Worm (Caenorhabditis elegans) whole organism, L4 larva: ENCODE data around the gene pgap-2.

Experiments
- F37D6.2 ChIP-seq: sonication (generic microtip); optimal IDR thresholded peaks from 2 replicates; lab custom pipeline; 2016; ENCODE audit warnings: mild to moderate bottlenecking, missing genetic modification characterization, missing compliant biosample characterization
- T26A8.4 ChIP-seq: fragments of 200-800 bp; sonication (Bioruptor generic); IDR thresholded peaks from 2 replicates; pipeline ENCODE4 v1.3.6; 2022; ENCODE audit warnings: missing genetic modification characterization, missing compliant biosample characterization
- Y105C5A.15 ChIP-seq: fragments of 200-800 bp; sonication (Bioruptor generic); IDR thresholded peaks from 2 replicates; pipeline ENCODE4 v1.3.6; 2022; ENCODE audit warnings: missing genetic modification characterization, missing compliant biosample characterization
- ama-1 ChIP-seq: fragments of 150-350 bp; optimal IDR thresholded peaks from 2 replicates; lab custom pipeline; 2014; ENCODE audit warnings: inconsistent platforms, mixed read lengths
- arid-1 ChIP-seq: fragments of 200-800 bp; sonication (Bioruptor generic); conservative IDR thresholded peaks from 2 replicates; pipeline ENCODE4 v1.3.6; 2022; ENCODE audit warnings: missing genetic modification reagents, missing genetic modification characterization, missing compliant biosample characterization
- attf-4 ChIP-seq: sonication (generic microtip); optimal IDR thresholded peaks from 3 replicates; lab custom pipeline; 2017; ENCODE audit warnings: missing biosample characterization, missing genetic modification characterization
- ceh-32 ChIP-seq: sonication (generic microtip); optimal IDR thresholded peaks from 2 replicates; lab custom pipeline; 2016; ENCODE audit warnings: mild to moderate bottlenecking, missing genetic modification characterization, missing compliant biosample characterization; ENCODE audit not compliant: poor library complexity
- ceh-62 ChIP-seq: sonication (generic microtip); optimal IDR thresholded peaks from 2 replicates; lab custom pipeline; 2017; ENCODE audit warnings: missing biosample characterization, missing genetic modification characterization
- ceh-82 ChIP-seq: sonication (generic microtip); optimal IDR thresholded peaks from 2 replicates; lab custom pipeline; 2017; ENCODE audit warnings: missing biosample characterization, missing genetic modification characterization
- cey-2 ChIP-seq: sonication (generic microtip); optimal IDR thresholded peaks from 3 replicates; lab custom pipeline; 2017; ENCODE audit warnings: missing genetic modification characterization, mild to moderate bottlenecking, missing compliant biosample characterization, antibody characterized with exemption, borderline replicate concordance; ENCODE audit not compliant: insufficient read depth
- ctbp-1 ChIP-seq: fragments of 200-800 bp; sonication (Bioruptor generic); IDR thresholded peaks from 2 replicates; pipeline ENCODE4 v1.3.6; 2022; ENCODE audit warnings: missing genetic modification reagents, missing genetic modification characterization, missing compliant biosample characterization
- daf-12 ChIP-seq: fragments of 150-350 bp; optimal IDR thresholded peaks from 2 replicates; lab custom pipeline; 2014; ENCODE audit warnings: missing biosample characterization, missing genetic modification reagents, missing genetic modification characterization
- daf-16 ChIP-seq, 3 experiments: sonication (generic microtip); optimal IDR thresholded peaks; 2 replicates each; lab custom pipeline; 2016 to 2017; ENCODE audit warnings: missing genetic modification characterization in 3 of 3, missing genetic modification reagents in 3 of 3, mild to moderate bottlenecking in 2 of 3, missing compliant biosample characterization in 2 of 3, missing biosample characterization in 1 of 3, moderate library complexity in 1 of 3
- dmd-8 ChIP-seq: fragments of 200-800 bp; sonication (Bioruptor generic); IDR thresholded peaks from 2 replicates; pipeline ENCODE4 v1.3.6; 2022; ENCODE audit warnings: missing genetic modification characterization, missing compliant biosample characterization
- dve-1 ChIP-seq: sonication (generic microtip); optimal IDR thresholded peaks from 2 replicates; lab custom pipeline; 2017; ENCODE audit warnings: antibody characterized with exemption, mild to moderate bottlenecking, missing genetic modification characterization, missing compliant biosample characterization; ENCODE audit not compliant: insufficient read depth
- egl-43 ChIP-seq: fragments of 200-800 bp; sonication (Bioruptor generic); IDR thresholded peaks from 2 replicates; pipeline ENCODE4 v1.3.6; 2022; ENCODE audit warnings: missing genetic modification reagents, missing genetic modification characterization, missing compliant biosample characterization
- gei-8 ChIP-seq: fragments of 200-800 bp; sonication (Bioruptor generic); optimal IDR thresholded peaks from 2 replicates; lab custom pipeline; 2018; ENCODE audit warnings: mild to moderate bottlenecking, missing genetic modification characterization, missing compliant biosample characterization
- hif-1 ChIP-seq, 2 experiments: sonication (generic microtip); optimal IDR thresholded peaks; 2 replicates each; lab custom pipeline; 2016 to 2017; ENCODE audit warnings: missing compliant biosample characterization in 2 of 2, missing genetic modification characterization in 2 of 2, missing genetic modification reagents in 2 of 2, missing genotype in 2 of 2, mild to moderate bottlenecking in 1 of 2
- hlh-11 ChIP-seq: fragments of 200-800 bp; sonication (Bioruptor generic); optimal IDR thresholded peaks from 2 replicates; lab custom pipeline; 2018; ENCODE audit warnings: mild to moderate bottlenecking, missing genetic modification characterization, missing compliant biosample characterization
- jun-1 ChIP-seq: fragments of 150-350 bp; optimal IDR thresholded peaks from 2 replicates; lab custom pipeline; 2014; ENCODE audit warnings: missing biosample characterization, missing genetic modification reagents, missing genetic modification characterization
- lim-7 ChIP-seq: fragments of 200-800 bp; sonication (Bioruptor generic); IDR thresholded peaks from 2 replicates; pipeline ENCODE4 v1.3.6; 2022; ENCODE audit warnings: missing genetic modification characterization, missing compliant biosample characterization
- lin-29 ChIP-seq: fragments of 200-800 bp; sonication (Bioruptor generic); IDR thresholded peaks from 2 replicates; pipeline ENCODE4 v1.3.6; 2022; ENCODE audit warnings: missing genetic modification reagents, missing genetic modification characterization, missing compliant biosample characterization
- lin-38 ChIP-seq: fragments of 200-800 bp; sonication (Bioruptor generic); IDR thresholded peaks from 2 replicates; pipeline ENCODE4 v1.3.6; 2022; ENCODE audit warnings: missing genetic modification reagents, missing genetic modification characterization, missing compliant biosample characterization
- lin-39 ChIP-seq: fragments of 150-350 bp; optimal IDR thresholded peaks from 2 replicates; lab custom pipeline; 2014; ENCODE audit warnings: missing biosample characterization, missing genetic modification reagents, missing genetic modification characterization
- lsy-2 ChIP-seq, 2 experiments: fragments of 150-350 bp in 1 of 2; sonication (generic microtip) in 1 of 2; optimal IDR thresholded peaks; 2 replicates each; lab custom pipeline; 2014 to 2017; ENCODE audit warnings: missing biosample characterization in 2 of 2, missing genetic modification characterization in 2 of 2
- madf-9 ChIP-seq: fragments of 200-800 bp; sonication (Bioruptor generic); conservative IDR thresholded peaks from 2 replicates; pipeline ENCODE4 v1.3.6; 2022; ENCODE audit warnings: missing genetic modification reagents, missing genetic modification characterization, missing compliant biosample characterization
- mes-2 ChIP-seq: sonication (generic microtip); optimal IDR thresholded peaks from 2 replicates; lab custom pipeline; 2016; ENCODE audit warnings: missing genotype, mild to moderate bottlenecking, missing genetic modification characterization, missing compliant biosample characterization; ENCODE audit not compliant: poor library complexity, severe bottlenecking
- nhr-102 ChIP-seq: sonication (generic microtip); optimal IDR thresholded peaks from 2 replicates; lab custom pipeline; 2016; ENCODE audit warnings: mild to moderate bottlenecking, missing genetic modification characterization, moderate library complexity, missing compliant biosample characterization
- nhr-11 ChIP-seq: fragments of 150-350 bp; optimal IDR thresholded peaks from 2 replicates; lab custom pipeline; 2014; ENCODE audit warnings: missing biosample characterization, missing genetic modification characterization
- nhr-42 ChIP-seq: fragments of 200-800 bp; sonication (Bioruptor generic); IDR thresholded peaks from 2 replicates; pipeline ENCODE4 v1.3.6; 2022; ENCODE audit warnings: missing genetic modification characterization, missing compliant biosample characterization
- nhr-6 ChIP-seq: fragments of 150-350 bp; optimal IDR thresholded peaks from 2 replicates; lab custom pipeline; 2014; ENCODE audit warnings: missing biosample characterization, missing genetic modification characterization
- nhr-77 ChIP-seq: fragments of 150-350 bp; optimal IDR thresholded peaks from 2 replicates; lab custom pipeline; 2014; ENCODE audit warnings: missing biosample characterization, missing genetic modification characterization
- tag-97 ChIP-seq: fragments of 200-800 bp; sonication (Bioruptor generic); IDR thresholded peaks from 2 replicates; pipeline ENCODE4 v1.3.6; 2022; ENCODE audit warnings: missing genetic modification characterization, missing compliant biosample characterization
- tra-1 ChIP-seq: fragments of 200-800 bp; sonication (Bioruptor generic); IDR thresholded peaks from 2 replicates; pipeline ENCODE4 v1.3.6; 2022; ENCODE audit warnings: missing genetic modification reagents, missing genetic modification characterization, missing compliant biosample characterization
- unc-62 ChIP-seq, 3 experiments: fragments of 150-350 bp in 1 of 3; sonication (generic microtip); optimal IDR thresholded peaks in 2 of 3; peaks in 1 of 3; 1 replicate in 1 of 3; 2 replicates in 2 of 3; lab custom pipeline; 2014 to 2017; ENCODE audit warnings: missing biosample characterization in 3 of 3, missing genetic modification characterization in 3 of 3, missing genetic modification reagents in 3 of 3, missing genotype in 1 of 3
- zag-1 ChIP-seq: fragments of 150-350 bp; optimal IDR thresholded peaks from 2 replicates; lab custom pipeline; 2014; ENCODE audit warnings: missing biosample characterization, missing genetic modification characterization
- zfp-2 ChIP-seq: sonication (generic microtip); optimal IDR thresholded peaks from 2 replicates; lab custom pipeline; 2016; ENCODE audit warnings: mild to moderate bottlenecking, missing genetic modification characterization, missing compliant biosample characterization
- ztf-7 ChIP-seq: fragments of 150-350 bp; optimal IDR thresholded peaks from 2 replicates; lab custom pipeline; 2014; ENCODE audit warnings: missing biosample characterization, missing genetic modification characterization

The pgap-2 gene

ce11 chrIII:4723922-4724321, 18.6 kb downstream of the pgap-2 start (continued):
- TF ChIP-seq lsy-2 (tag; optimal IDR thresholded peaks at IDR 0.05; lab: Kevin White, UChicago): peak in 1 of 2 experiments; percentile 34
- TF ChIP-seq, all 104 proteins: peak for 10

ce11 chrIII:4731295-4731988, 26.1 kb downstream of the pgap-2 start, which contains the start of gene F17C8.3:
F17C8.3 (plus strand) TSS chrIII:4731938.
- TF ChIP-seq T26A8.4 (no peak), daf-12 (tag; lab: Kevin White, UChicago) (no peak), ztf-7 (no peak), nhr-102 (tag; lab: Kevin White, UChicago) (no peak), lsy-2 (tag; optimal IDR thresholded peaks at IDR 0.05; lab: Kevin White, UChicago) (peak in 1 of 2 experiments; percentile 29), nhr-42 (GFP tag; lab: Robert Waterston, UW) (no peak), hlh-11 (tag; lab: Kevin White, UChicago) (peak; percentile 69), nhr-11 (peak; percentile 45), ama-1 (no peak), tra-1 (GFP tag; lab: Robert Waterston, UW) (0 out of 2 replicates have a peak, but pooled peaks have one; percentile 63), lin-38 (GFP tag; lab: Robert Waterston, UW) (no peak), F37D6.2 (tag; lab: Kevin White, UChicago) (no peak), unc-62 (GFP tag; optimal IDR thresholded peaks at IDR 0.05 in 1 of 2; lab: Kevin White, UChicago) (peak in 1 of 2 experiments; percentile 93), unc-62 (tag; optimal IDR thresholded peaks at IDR 0.05; lab: Kevin White, UChicago) (no peak), arid-1 (GFP tag; lab: Robert Waterston, UW) (no peak), daf-16 (GFP tag; optimal IDR thresholded peaks at IDR 0.05; lab: Kevin White, UChicago) (peak in 1 of 2 experiments; percentile 87), daf-16 (tag; optimal IDR thresholded peaks at IDR 0.05; lab: Kevin White, UChicago) (no peak), ceh-32 (tag; lab: Kevin White, UChicago) (no peak), hif-1 (tag; optimal IDR thresholded peaks at IDR 0.05; lab: Kevin White, UChicago) (no peak), jun-1 (tag; lab: Kevin White, UChicago) (no peak), lin-39 (tag; lab: Kevin White, UChicago) (no peak), egl-43 (GFP tag; lab: Robert Waterston, UW) (no peak), nhr-77 (tag; lab: Kevin White, UChicago) (no peak), zfp-2 (tag; lab: Kevin White, UChicago) (no peak), ctbp-1 (GFP tag; lab: Robert Waterston, UW) (no peak)

- no peak for TF ChIP-seq dmd-8 (GFP tag; lab: Robert Waterston, UW)
- no peak for TF ChIP-seq Y105C5A.15
- no peak for TF ChIP-seq tag-97 (GFP tag; lab: Robert Waterston, UW)
- no peak for TF ChIP-seq lim-7
- no peak for TF ChIP-seq mes-2
- no peak for TF ChIP-seq ceh-82
- TF ChIP-seq cey-2 (tag; lab: Kevin White, UChicago): no peak
- TF ChIP-seq zag-1 (tag; lab: Kevin White, UChicago): no peak
- TF ChIP-seq nhr-42 (GFP tag; lab: Robert Waterston, UW): no peak
- no peak for TF ChIP-seq gei-8 (GFP tag; lab: Kevin White, UChicago)
- TF ChIP-seq madf-9 (GFP tag; lab: Robert Waterston, UW): no peak
- no peak for TF ChIP-seq arid-1 (GFP tag; lab: Robert Waterston, UW)
- no peak for TF ChIP-seq ceh-62 (tag; lab: Kevin White, UChicago)
- TF ChIP-seq ceh-32 (tag; lab: Kevin White, UChicago): no peak
- TF ChIP-seq attf-4 (tag; lab: Kevin White, UChicago): no peak
- no peak for TF ChIP-seq nhr-6
- TF ChIP-seq dve-1 (tag; lab: Kevin White, UChicago): no peak
- no peak for TF ChIP-seq hlh-11 (tag; lab: Kevin White, UChicago)
- no peak for TF ChIP-seq lin-29 (GFP tag; lab: Robert Waterston, UW)
Observed at ce11 chrIII:4734056-4734455, 28.7 kb downstream of the pgap-2 start, which contains the start of gene F17C8.9. F17C8.9 (plus strand) TSS chrIII:4734356.
